Fruit fly (Drosophila melanogaster) whole organism, pupa: ENCODE data around the gene CG3902.

Experiments used
- CG10348 ChIP-seq: fragments of 200-800 bp; sonication (Bioruptor generic); IDR thresholded peaks from 2 replicates; pipeline ENCODE4 v1.3.6; 2022; ENCODE audit warnings: missing biosample characterization, missing genetic modification characterization
- CG12605 ChIP-seq: fragments of 200-800 bp; sonication (Bioruptor generic); IDR thresholded peaks from 2 replicates; pipeline ENCODE4 v1.3.6; 2022; ENCODE audit warnings: missing biosample characterization, missing genetic modification characterization
- CG13204 ChIP-seq: fragments of 200-800 bp; sonication (Bioruptor generic); optimal IDR thresholded peaks from 2 replicates; lab custom pipeline; 2018; ENCODE audit warnings: missing biosample characterization, mild to moderate bottlenecking, missing genetic modification characterization, moderate library complexity
- CG14655 ChIP-seq: fragments of 200-800 bp; sonication (Bioruptor generic); optimal IDR thresholded peaks from 3 replicates; lab custom pipeline; 2017; ENCODE audit warnings: mild to moderate bottlenecking, missing biosample characterization, missing genetic modification reagents, missing genetic modification characterization
- CG15710 ChIP-seq: fragments of 200-800 bp; sonication (Bioruptor generic); optimal IDR thresholded peaks from 2 replicates; lab custom pipeline; 2018; ENCODE audit warnings: missing biosample characterization, mild to moderate bottlenecking, missing genetic modification characterization, moderate library complexity
- CG17806 ChIP-seq: fragments of 200-800 bp; sonication (Bioruptor generic); optimal IDR thresholded peaks from 2 replicates; lab custom pipeline; 2018; ENCODE audit warnings: missing biosample characterization, mild to moderate bottlenecking, missing genetic modification characterization, moderate library complexity
- CG32121 ChIP-seq: fragments of 200-800 bp; sonication (Bioruptor generic); IDR thresholded peaks from 2 replicates; pipeline ENCODE4 v1.3.6; 2022; ENCODE audit warnings: missing biosample characterization, missing genetic modification characterization
- CG34367 ChIP-seq: fragments of 200-800 bp; sonication (Bioruptor generic); optimal IDR thresholded peaks from 2 replicates; lab custom pipeline; 2018; ENCODE audit warnings: missing biosample characterization, mild to moderate bottlenecking, missing genetic modification characterization
- CG4496 ChIP-seq: fragments of 200-800 bp; sonication (Bioruptor generic); IDR thresholded peaks from 3 replicates; pipeline ENCODE4 v1.3.6; 2022; ENCODE audit warnings: missing biosample characterization, missing genetic modification characterization
- CG8159 ChIP-seq: fragments of 200-800 bp; sonication (Bioruptor generic); optimal IDR thresholded peaks from 3 replicates; lab custom pipeline; 2018; ENCODE audit warnings: missing biosample characterization, mild to moderate bottlenecking, missing genetic modification characterization, moderate library complexity
- CG8301 ChIP-seq: fragments of 200-800 bp; sonication (Bioruptor generic); optimal IDR thresholded peaks from 2 replicates; lab custom pipeline; 2018; ENCODE audit warnings: missing biosample characterization, mild to moderate bottlenecking, missing genetic modification characterization
- CG9948 ChIP-seq: fragments of 200-800 bp; sonication (Bioruptor generic); optimal IDR thresholded peaks from 2 replicates; lab custom pipeline; 2018; ENCODE audit warnings: missing biosample characterization, mild to moderate bottlenecking, missing genetic modification characterization, moderate library complexity
- D1 ChIP-seq: fragments of 200-800 bp; sonication (Bioruptor generic); optimal IDR thresholded peaks from 2 replicates; lab custom pipeline; 2018; ENCODE audit warnings: missing biosample characterization, mild to moderate bottlenecking, missing genetic modification characterization, moderate library complexity
- EcR ChIP-seq: fragments of 200-800 bp; sonication (Bioruptor generic); optimal IDR thresholded peaks from 3 replicates; lab custom pipeline; 2019; ENCODE audit warnings: missing biosample characterization, missing genetic modification characterization, mild to moderate bottlenecking, moderate library complexity, missing genetic modification reagents
- Ets98B ChIP-seq: fragments of 200-800 bp; sonication (Bioruptor generic); IDR thresholded peaks from 2 replicates; pipeline ENCODE4 v1.3.6; 2022; ENCODE audit warnings: missing biosample characterization, missing genetic modification characterization
- Pif1A ChIP-seq: fragments of 200-800 bp; sonication (Bioruptor generic); optimal IDR thresholded peaks from 3 replicates; lab custom pipeline; 2016; ENCODE audit warnings: missing biosample characterization, missing genetic modification characterization
- Pif1B ChIP-seq: fragments of 200-800 bp; sonication (Bioruptor generic); optimal IDR thresholded peaks from 3 replicates; lab custom pipeline; 2016; ENCODE audit warnings: missing biosample characterization, missing genetic modification characterization
- Snoo ChIP-seq: fragments of 200-800 bp; sonication (Bioruptor generic); optimal IDR thresholded peaks from 3 replicates; lab custom pipeline; 2017; ENCODE audit warnings: missing biosample characterization, mild to moderate bottlenecking, missing genetic modification characterization, inconsistent platforms
- fd96Ca ChIP-seq: fragments of 200-800 bp; sonication (Bioruptor generic); IDR thresholded peaks from 3 replicates; pipeline ENCODE4 v1.3.6; 2022; ENCODE audit warnings: missing biosample characterization, missing genetic modification characterization
- gl ChIP-seq: fragments of 200-800 bp; sonication (Bioruptor generic); optimal IDR thresholded peaks from 2 replicates; lab custom pipeline; 2018; ENCODE audit warnings: missing biosample characterization, mild to moderate bottlenecking, missing genetic modification characterization
- rn ChIP-seq: fragments of 200-800 bp; sonication (Bioruptor generic); IDR thresholded peaks from 2 replicates; pipeline ENCODE4 v1.3.6; 2022; ENCODE audit warnings: missing biosample characterization, missing genetic modification characterization

CG3902 gene

DNA sequence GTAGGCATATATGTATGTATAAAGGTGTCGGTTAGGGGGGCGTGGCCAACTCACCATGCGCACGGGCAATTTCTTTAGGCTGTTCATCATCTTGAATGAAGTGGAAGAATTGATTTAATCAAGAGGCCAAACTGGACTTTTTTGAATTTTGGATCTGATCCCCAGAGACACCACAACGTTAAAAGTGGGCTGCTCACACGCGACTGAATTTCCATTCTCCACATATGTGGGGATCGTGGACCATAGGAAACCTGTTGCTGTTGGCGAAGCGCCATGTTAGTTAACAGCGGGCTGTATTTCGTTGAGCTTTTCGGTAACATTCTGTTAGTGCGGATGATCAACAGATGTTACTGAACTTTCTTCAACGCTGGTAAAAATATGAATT is at the start of gene CG3902:
TSS of gene CG3902 (minus strand) at position 208 of the 385 bp plus-strand sequence.
- TF ChIP-seq Ets98B = peak; percentile 49; the same call in 1 of the 2 replicates
- TF ChIP-seq EcR (GFP tag; lab: Kevin White, UChicago) = peak; percentile 66
- TF ChIP-seq CG32121 (GFP tag; lab: Robert Waterston, UW) = peak; percentile 37; the same call in 1 of the 2 replicates
- TF ChIP-seq Snoo (tag; lab: Kevin White, UChicago) = peak; percentile 25
- TF ChIP-seq CG13204 (GFP tag; lab: Kevin White, UChicago) = no peak
- TF ChIP-seq CG8159 (tag; lab: Kevin White, UChicago) = no peak

DNA sequence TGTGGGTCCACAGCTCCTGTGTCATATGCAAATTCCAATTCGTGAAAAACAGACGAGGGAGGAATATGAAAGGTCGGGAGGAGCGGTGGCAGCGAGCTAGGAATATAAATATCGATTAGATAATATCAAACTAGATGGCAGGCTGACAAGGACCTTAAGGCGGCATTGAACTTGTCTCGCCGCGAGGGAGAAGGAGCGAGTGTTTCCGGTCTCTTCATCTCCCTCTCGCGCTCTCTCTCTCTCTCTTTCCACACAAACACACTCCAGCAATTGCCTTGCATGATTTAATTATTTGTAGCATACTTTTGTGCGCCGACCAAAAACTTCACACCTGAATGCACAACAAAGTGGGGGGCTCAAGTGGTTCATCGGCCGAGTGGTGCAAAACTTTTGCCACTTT is 48.9 kb upstream of the CG3902 start:
- no peak for TF ChIP-seq CG14655 (GFP tag; lab: Kevin White, UChicago)
- TF ChIP-seq CG34367 = peak; percentile 5
- peak; percentile 77 for TF ChIP-seq CG4496
- no peak for TF ChIP-seq CG9948 (tag; lab: Kevin White, UChicago)
- TF ChIP-seq CG32121 (GFP tag; lab: Robert Waterston, UW) = no peak
- peak; percentile 6 for TF ChIP-seq Pif1A (GFP tag; lab: Kevin White, UChicago)
- TF ChIP-seq, all 21 proteins: peak for 3

DNA sequence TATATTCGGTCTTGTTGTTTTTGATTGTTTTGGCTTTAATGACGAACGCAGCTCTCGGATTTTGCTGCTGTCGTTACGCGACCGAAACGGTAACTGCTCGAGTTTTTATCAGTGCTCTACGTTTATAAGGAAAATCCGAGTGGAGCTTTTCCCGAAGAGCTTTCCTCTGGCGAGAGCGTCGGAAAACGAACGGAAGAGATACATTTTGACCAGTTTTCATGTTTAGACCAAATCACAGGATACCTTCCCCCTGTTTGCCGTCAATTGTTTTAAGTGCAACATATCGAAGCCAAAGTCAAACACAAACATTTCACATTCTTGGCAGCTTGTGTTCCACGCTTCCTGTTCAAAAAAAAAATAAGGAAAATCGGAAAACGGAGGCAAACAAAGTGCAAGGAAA is 47.8 kb upstream of the CG3902 start, which contains the start of gene CG32204:
TSS of gene CG32204 (minus strand) at position 101 of the 400 bp plus-strand sequence.
- TF ChIP-seq CG8159 (tag; lab: Kevin White, UChicago) (no peak), CG4496 (no peak), rn (GFP tag; lab: Robert Waterston, UW) (no peak), CG17806 (tag; lab: Kevin White, UChicago) (no peak), CG15710 (no peak), fd96Ca (GFP tag; lab: Robert Waterston, UW) (no peak), CG12605 (no peak), gl (tag; lab: Kevin White, UChicago) (no peak), Pif1A (GFP tag; lab: Kevin White, UChicago) (no peak), CG10348 (GFP tag; lab: Robert Waterston, UW) (no peak), CG9948 (tag; lab: Kevin White, UChicago) (no peak), CG34367 (no peak), CG8301 (tag; lab: Kevin White, UChicago) (no peak), D1 (tag; lab: Kevin White, UChicago) (no peak), CG32121 (GFP tag; lab: Robert Waterston, UW) (no peak), CG13204 (GFP tag; lab: Kevin White, UChicago) (no peak)

DNA sequence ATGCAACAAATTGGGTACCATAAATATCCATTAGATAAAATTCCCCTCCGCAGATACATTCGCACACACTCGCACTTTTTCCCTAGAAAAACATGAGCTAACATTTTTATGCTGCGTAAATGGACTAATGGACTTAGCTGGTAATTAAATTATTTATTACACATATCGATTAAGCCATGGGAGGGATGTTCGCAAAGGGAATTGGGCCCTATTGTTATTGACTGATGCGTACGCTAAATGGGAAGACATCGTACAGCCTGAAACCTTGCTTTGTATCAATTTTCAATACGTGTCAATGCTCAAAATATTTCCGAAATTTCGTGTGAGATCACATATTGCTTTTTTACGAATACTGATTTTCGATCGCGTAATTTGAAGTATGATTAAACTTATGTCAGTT is 26.7 kb upstream of the CG3902 start, which contains the start of gene CG43049:
TSS of gene CG43049 (plus strand) at position 301 of the 400 bp plus-strand sequence.
- no peak for TF ChIP-seq CG14655 (GFP tag; lab: Kevin White, UChicago)
- TF ChIP-seq CG15710 = no peak
- no peak for TF ChIP-seq CG4496
- TF ChIP-seq CG13204 (GFP tag; lab: Kevin White, UChicago) = no peak
- TF ChIP-seq rn (GFP tag; lab: Robert Waterston, UW) = no peak
- no peak for TF ChIP-seq fd96Ca (GFP tag; lab: Robert Waterston, UW)
- TF ChIP-seq Pif1B = no peak
- TF ChIP-seq CG12605 = no peak
- TF ChIP-seq CG8159 (tag; lab: Kevin White, UChicago) = no peak
- no peak for TF ChIP-seq Snoo (tag; lab: Kevin White, UChicago)
- TF ChIP-seq EcR (GFP tag; lab: Kevin White, UChicago) = no peak
- TF ChIP-seq CG9948 (tag; lab: Kevin White, UChicago) = no peak
- no peak for TF ChIP-seq D1 (tag; lab: Kevin White, UChicago)
- no peak for TF ChIP-seq CG17806 (tag; lab: Kevin White, UChicago)
- TF ChIP-seq CG32121 (GFP tag; lab: Robert Waterston, UW) = no peak
- TF ChIP-seq Pif1A (GFP tag; lab: Kevin White, UChicago) = no peak
- TF ChIP-seq CG34367 = no peak
- no peak for TF ChIP-seq CG8301 (tag; lab: Kevin White, UChicago)
- no peak for TF ChIP-seq CG10348 (GFP tag; lab: Robert Waterston, UW)
- TF ChIP-seq gl (tag; lab: Kevin White, UChicago) = no peak

DNA sequence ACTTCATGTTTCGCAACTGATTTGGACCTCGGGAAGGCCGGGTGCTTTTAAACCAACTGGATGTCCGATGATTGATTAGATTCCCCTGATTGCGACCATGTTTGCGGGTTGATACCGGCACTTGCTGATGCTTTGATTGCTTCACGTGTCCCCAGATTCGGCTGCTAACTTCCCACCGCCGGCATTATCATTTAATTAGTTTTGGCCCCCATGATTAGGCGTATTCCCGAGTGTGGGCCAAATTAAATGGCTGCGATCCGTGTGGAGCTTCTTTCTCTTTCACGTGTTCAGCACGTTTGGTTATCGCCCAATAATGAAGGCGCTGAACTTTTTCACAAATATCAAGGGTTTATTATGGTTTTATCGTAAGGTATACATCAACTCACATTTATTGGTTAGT is 24.0 kb upstream of the CG3902 start, which contains the start of gene CG3819:
TSS of gene CG3819 (minus strand) at position 23 of the 400 bp plus-strand sequence.
- TF ChIP-seq CG13204 (GFP tag; lab: Kevin White, UChicago) = no peak
- TF ChIP-seq CG9948 (tag; lab: Kevin White, UChicago) = no peak
- TF ChIP-seq Ets98B = no peak
- no peak for TF ChIP-seq fd96Ca (GFP tag; lab: Robert Waterston, UW)
- no peak for TF ChIP-seq CG12605
- no peak for TF ChIP-seq CG17806 (tag; lab: Kevin White, UChicago)
- no peak for TF ChIP-seq rn (GFP tag; lab: Robert Waterston, UW)
- no peak for TF ChIP-seq EcR (GFP tag; lab: Kevin White, UChicago)
- no peak for TF ChIP-seq CG8159 (tag; lab: Kevin White, UChicago)
- no peak for TF ChIP-seq CG10348 (GFP tag; lab: Robert Waterston, UW)
- TF ChIP-seq, all 21 proteins: peak for 0

DNA sequence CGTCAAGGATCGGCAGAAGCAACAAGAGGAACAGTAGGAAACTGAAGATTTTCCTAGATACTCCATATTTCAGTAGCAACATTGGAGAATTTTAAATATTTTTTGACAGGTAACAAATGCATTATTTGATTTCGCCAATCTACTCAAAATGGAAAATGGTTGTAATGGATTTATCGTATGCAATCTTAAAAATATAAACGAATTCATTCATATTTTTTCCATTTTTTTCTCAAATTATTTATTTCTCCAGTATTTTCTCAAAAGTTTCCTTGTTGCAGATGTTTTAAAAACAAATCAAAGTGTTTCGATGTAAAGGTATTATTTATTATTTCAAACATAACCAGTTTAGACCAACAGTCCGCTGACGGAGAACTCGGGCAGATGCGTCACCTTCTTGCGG is 22.1 kb upstream of the CG3902 start, which contains the start of gene CG18223:
TSS of gene CG18223 (minus strand) at position 101 of the 400 bp plus-strand sequence.
- TF ChIP-seq rn (GFP tag; lab: Robert Waterston, UW) = no peak
- no peak for TF ChIP-seq D1 (tag; lab: Kevin White, UChicago)
- no peak for TF ChIP-seq Snoo (tag; lab: Kevin White, UChicago)
- TF ChIP-seq CG14655 (GFP tag; lab: Kevin White, UChicago) = no peak
- TF ChIP-seq gl (tag; lab: Kevin White, UChicago) = no peak
- no peak for TF ChIP-seq CG8159 (tag; lab: Kevin White, UChicago)
- TF ChIP-seq CG32121 (GFP tag; lab: Robert Waterston, UW) = no peak
- no peak for TF ChIP-seq Ets98B
- TF ChIP-seq EcR (GFP tag; lab: Kevin White, UChicago) = no peak
